Worm (Caenorhabditis elegans): ENCODE measurements around the gene nhr-155.

Gene nhr-155

DNA sequence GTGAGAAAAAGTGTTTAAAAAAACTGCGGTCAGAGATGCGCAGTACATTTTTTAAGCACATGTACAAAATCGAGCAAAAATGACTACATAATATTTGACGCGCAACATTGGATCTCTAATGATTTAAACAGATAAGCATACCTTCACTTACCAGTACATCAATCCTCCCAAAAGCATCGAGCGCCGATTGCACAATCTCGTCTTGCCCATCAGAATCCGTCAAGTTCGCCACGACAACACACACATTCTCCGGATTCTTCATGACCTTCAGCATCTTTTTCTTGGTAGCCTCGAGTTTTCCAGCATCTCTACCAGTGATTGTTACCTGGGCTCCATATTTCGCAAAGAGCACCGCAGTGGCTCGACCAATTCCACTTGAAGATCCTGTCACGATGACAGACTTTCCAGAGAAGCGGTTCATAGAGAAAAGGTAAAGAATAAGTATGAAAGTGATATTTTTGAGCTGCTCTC is 36.4 kb upstream of the nhr-155 start, which contains the start of gene T01G6.10:
Gene T01G6.10, minus strand, starts transcription at position 421 of the 471 bp plus-strand sequence.
- TF ChIP-seq madf-6 (GFP tag; IDR thresholded peaks at IDR 0.05): no peak
- no peak for TF ChIP-seq hmg-1.2 (GFP tag; IDR thresholded peaks at IDR 0.05)
- TF ChIP-seq lin-26 (GFP tag; IDR thresholded peaks at IDR 0.05): no peak
- no peak for TF ChIP-seq ztf-28 (GFP tag; IDR thresholded peaks at IDR 0.05)
- TF ChIP-seq F22D6.2 (tag; optimal IDR thresholded peaks at IDR 0.05): no peak
- TF ChIP-seq fkh-3 (tag; optimal IDR thresholded peaks at IDR 0.05): no peak
- TF ChIP-seq cebp-2 (GFP tag; IDR thresholded peaks at IDR 0.05): no peak
- TF ChIP-seq hlh-12 (tag; optimal IDR thresholded peaks at IDR 0.05): no peak

DNA sequence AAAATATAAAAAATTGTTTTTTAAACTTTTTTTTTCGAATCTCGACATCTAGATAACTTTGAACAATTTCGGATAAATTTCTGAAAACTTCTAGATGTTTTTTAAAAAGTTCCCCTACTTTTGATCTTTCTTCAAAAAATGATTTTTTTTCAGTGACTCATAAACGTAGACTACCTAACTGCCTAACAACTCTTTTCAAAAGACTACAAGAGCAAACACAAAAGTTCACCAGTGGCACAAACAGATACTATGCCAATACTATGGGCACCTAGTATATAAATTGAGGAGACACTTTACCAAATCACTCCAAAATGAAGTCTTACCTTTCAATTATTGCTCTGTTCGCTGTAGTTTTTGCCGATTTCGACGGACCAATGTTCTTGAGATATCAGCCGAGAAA is 35.5 kb upstream of the nhr-155 start, which contains the start of gene srlf-35:
Gene srlf-35, plus strand, starts transcription at position 301 of the 400 bp plus-strand sequence.
- TF ChIP-seq mcd-1 (GFP tag; IDR thresholded peaks at IDR 0.05) (no peak), ets-4 (GFP tag; optimal IDR thresholded peaks at IDR 0.05) (no peak), mes-4 (tag; optimal IDR thresholded peaks at IDR 0.05) (no peak), C06A6.2 (GFP tag; conservative IDR thresholded peaks at IDR 0.05) (no peak), nhr-27 (tag; optimal IDR thresholded peaks at IDR 0.05) (no peak), madf-8 (GFP tag; conservative IDR thresholded peaks at IDR 0.05) (no peak), lir-1 (GFP tag; conservative IDR thresholded peaks at IDR 0.05) (no peak), egl-44 (GFP tag; IDR thresholded peaks at IDR 0.05) (no peak), snpc-1.1 (tag; optimal IDR thresholded peaks at IDR 0.05; ENCODE audit: insufficient read depth) (no peak), hsf-1 (GFP tag; IDR thresholded peaks at IDR 0.05) (no peak), zim-3 (tag; optimal IDR thresholded peaks at IDR 0.05) (no peak), cebp-1 (GFP tag; IDR thresholded peaks at IDR 0.05) (no peak), cebp-1 (tag; optimal IDR thresholded peaks at IDR 0.05) (no peak)

DNA sequence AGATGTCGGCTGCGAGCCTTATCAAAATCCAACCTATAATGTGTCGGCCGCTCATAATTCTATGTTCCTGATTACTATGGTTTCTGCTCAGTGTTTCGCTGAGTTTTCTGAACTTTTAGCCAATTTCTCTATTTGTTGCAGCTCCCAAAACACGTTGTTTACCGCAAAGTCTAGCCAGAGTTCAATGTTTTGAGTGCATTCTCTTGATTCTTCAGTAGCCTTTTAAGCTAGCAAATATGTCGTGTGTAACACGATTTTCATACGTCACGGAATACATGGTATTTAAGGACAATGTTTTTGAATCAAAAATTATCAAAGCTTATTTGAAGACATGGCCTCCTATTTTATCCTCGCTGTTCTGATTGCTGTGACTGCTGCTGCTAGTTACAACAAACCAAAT is 34.1 kb upstream of the nhr-155 start, which contains the start of gene srlf-19:
Gene srlf-19, plus strand, starts transcription at position 301 of the 400 bp plus-strand sequence.
- TF ChIP-seq madf-3 (GFP tag; IDR thresholded peaks at IDR 0.05): no peak

DNA sequence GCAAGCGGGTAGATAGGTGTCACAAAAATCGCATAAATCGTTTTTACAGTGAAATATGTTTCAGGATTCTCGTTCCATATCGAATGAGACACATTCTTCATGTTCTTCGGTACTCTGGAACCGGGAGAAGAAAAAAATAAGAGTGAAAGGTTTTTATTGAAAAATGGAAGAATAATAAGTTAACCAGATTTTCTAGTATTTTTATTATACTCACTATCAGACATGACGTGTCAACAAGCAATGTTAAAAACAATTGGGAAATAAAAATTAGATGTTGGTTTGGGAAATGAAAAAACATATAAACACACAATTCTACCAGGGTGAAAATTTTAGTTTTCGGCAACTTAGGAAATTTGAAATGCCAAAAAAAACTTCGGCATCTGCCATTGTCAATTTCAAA is 26.8 kb upstream of the nhr-155 start, which contains the start of gene srh-37:
Gene srh-37, minus strand, starts transcription at position 101 of the 400 bp plus-strand sequence.
- TF ChIP-seq hrde-1 (tag; optimal IDR thresholded peaks at IDR 0.05; ENCODE audit: borderline replicate concordance): no peak
- no peak for TF ChIP-seq hlh-12 (tag; optimal IDR thresholded peaks at IDR 0.05)
- TF ChIP-seq let-526 (GFP tag; IDR thresholded peaks at IDR 0.05): no peak
- no peak for TF ChIP-seq snpc-1.1 (tag; optimal IDR thresholded peaks at IDR 0.05; ENCODE audit: insufficient read depth)
- TF ChIP-seq attf-3 (GFP tag; conservative IDR thresholded peaks at IDR 0.05): no peak
- no peak for TF ChIP-seq K11D2.4 (GFP tag; IDR thresholded peaks at IDR 0.05)
- no peak for TF ChIP-seq dox-1 (GFP tag; IDR thresholded peaks at IDR 0.05)
- no peak for TF ChIP-seq mes-4 (tag; optimal IDR thresholded peaks at IDR 0.05)
- TF ChIP-seq zfh-2 (GFP tag; conservative IDR thresholded peaks at IDR 0.05): no peak
- no peak for TF ChIP-seq lag-1 (GFP tag; IDR thresholded peaks at IDR 0.05)
- TF ChIP-seq ccch-3 (GFP tag; optimal IDR thresholded peaks at IDR 0.05): no peak
- TF ChIP-seq nhr-80 (tag; optimal IDR thresholded peaks at IDR 0.05): no peak
- no peak for TF ChIP-seq nhr-120 (GFP tag; IDR thresholded peaks at IDR 0.05)
- TF ChIP-seq F57A8.1 (GFP tag; optimal IDR thresholded peaks at IDR 0.05): no peak
- no peak for TF ChIP-seq F39B2.1 (GFP tag; IDR thresholded peaks at IDR 0.05)
- no peak for TF ChIP-seq chd-7 (tag; optimal IDR thresholded peaks at IDR 0.05)
- no peak for TF ChIP-seq hsf-1 (GFP tag; IDR thresholded peaks at IDR 0.05)
- TF ChIP-seq madf-6 (GFP tag; IDR thresholded peaks at IDR 0.05): no peak
